Worm (Caenorhabditis elegans): ENCODE data around the gene vap-1.

Gene vap-1

ce11 chrX:17368542-17368941 lies 27.8 kb downstream of the vap-1 start, which contains the start of gene mfsd-10:
mfsd-10 (minus strand) TSS chrX:17368642.
- TF ChIP-seq unc-62 (GFP tag; optimal IDR thresholded peaks at IDR 0.05), result no peak

ce11 chrX:17363491-17363890 lies 32.9 kb downstream of the vap-1 start:
- TF ChIP-seq unc-62 (GFP tag; optimal IDR thresholded peaks at IDR 0.05), result no peak

ce11 chrX:17362529-17362928 lies 33.8 kb downstream of the vap-1 start, which contains the start of gene F10D7.11:
F10D7.11 (plus strand) TSS chrX:17362829.
- no peak for TF ChIP-seq unc-62 (GFP tag; optimal IDR thresholded peaks at IDR 0.05)

- no peak for TF ChIP-seq unc-62 (GFP tag; optimal IDR thresholded peaks at IDR 0.05)
Observed at ce11 chrX:17359452-17359851, 36.9 kb downstream of the vap-1 start, which contains the start of gene npr-36. npr-36 (plus strand) TSS chrX:17359752.

ce11 chrX:17356748-17357147 lies 39.6 kb downstream of the vap-1 start:
- no peak for TF ChIP-seq unc-62 (GFP tag; optimal IDR thresholded peaks at IDR 0.05)

ce11 chrX:17355462-17355861 lies 40.9 kb downstream of the vap-1 start:
- no peak for TF ChIP-seq unc-62 (GFP tag; optimal IDR thresholded peaks at IDR 0.05)

ce11 chrX:17352098-17352497 lies 44.3 kb downstream of the vap-1 start:
- TF ChIP-seq unc-62 (GFP tag; optimal IDR thresholded peaks at IDR 0.05), result no peak

- no peak for TF ChIP-seq unc-62 (GFP tag; optimal IDR thresholded peaks at IDR 0.05)
Observed at ce11 chrX:17349411-17349810, 46.9 kb downstream of the vap-1 start.
